Worm (Caenorhabditis elegans): Measurements from ENCODE around the gene Y54G11A.4.

ce11 chrII:14244457-14245254 lies 48.0 kb upstream of the Y54G11A.4 start:
- no peak for TF ChIP-seq unc-62 (GFP tag; optimal IDR thresholded peaks at IDR 0.05)
- TF ChIP-seq ces-1 (GFP tag; optimal IDR thresholded peaks at IDR 0.05): no peak
- TF ChIP-seq zag-1 (tag; optimal IDR thresholded peaks at IDR 0.05): no peak

Data from whole organism, L1 larva.